Fruit fly (Drosophila melanogaster) whole organism, wandering third instar larva: ENCODE measurements around the gene CG42537.

Source experiments
- Abd-B ChIP-seq: fragments of >200 bp; optimal IDR thresholded peaks from 2 replicates; lab custom pipeline; 2017; ENCODE audit warnings: missing biosample characterization, missing genetic modification characterization
- CG32264 ChIP-seq: fragments of 200-800 bp; sonication (Bioruptor generic); optimal IDR thresholded peaks from 2 replicates; lab custom pipeline; 2016; ENCODE audit warnings: missing biosample characterization, missing genetic modification characterization
- CG9705 ChIP-seq: fragments of 200-800 bp; sonication (Bioruptor generic); optimal IDR thresholded peaks from 2 replicates; lab custom pipeline; 2018; ENCODE audit warnings: missing biosample characterization, mild to moderate bottlenecking, missing genetic modification characterization
- CrebA ChIP-seq: fragments of 200-800 bp; sonication (Bioruptor generic); optimal IDR thresholded peaks from 2 replicates; lab custom pipeline; 2016; ENCODE audit warnings: missing biosample characterization, mild to moderate bottlenecking, missing genetic modification characterization, borderline replicate concordance
- Dfd ChIP-seq: fragments of >200 bp; optimal IDR thresholded peaks from 2 replicates; lab custom pipeline; 2017; ENCODE audit warnings: missing biosample characterization, missing genetic modification characterization
- Dif ChIP-seq: fragments of 200-275, 200-300 bp; sonication (Bioruptor generic); optimal IDR thresholded peaks from 2 replicates; lab custom pipeline; 2018; ENCODE audit warnings: missing biosample characterization, missing genetic modification characterization; ENCODE audit not compliant: partially characterized antibody
- GATAd ChIP-seq: sonication (Bioruptor generic); optimal IDR thresholded peaks from 2 replicates; lab custom pipeline; 2016; ENCODE audit warnings: missing biosample characterization, missing genetic modification characterization
- HLH106 ChIP-seq: fragments of 200-800 bp; optimal IDR thresholded peaks from 3 replicates; lab custom pipeline; 2019; ENCODE audit warnings: missing biosample characterization, mild to moderate bottlenecking, missing genetic modification characterization, moderate library complexity
- Hnf4 ChIP-seq: fragments of 200-800 bp; sonication (Bioruptor generic); optimal IDR thresholded peaks from 2 replicates; lab custom pipeline; 2016; ENCODE audit warnings: missing biosample characterization, mild to moderate bottlenecking, missing genetic modification characterization
- Hr78 ChIP-seq: fragments of >200 bp; optimal IDR thresholded peaks from 2 replicates; lab custom pipeline; 2017; ENCODE audit warnings: missing biosample characterization, missing genetic modification characterization
- Hr83 ChIP-seq: fragments of 200-300 bp; sonication (Bioruptor generic); optimal IDR thresholded peaks from 2 replicates; lab custom pipeline; 2016; ENCODE audit warnings: missing biosample characterization, mild to moderate bottlenecking, missing genetic modification characterization, moderate library complexity; ENCODE audit not compliant: poor library complexity, severe bottlenecking
- Jra ChIP-seq: sonication (Bioruptor generic); optimal IDR thresholded peaks from 2 replicates; lab custom pipeline; 2016; ENCODE audit warnings: missing biosample characterization, missing genetic modification characterization
- Mio ChIP-seq: sonication (Bioruptor generic); optimal IDR thresholded peaks from 2 replicates; lab custom pipeline; 2016; ENCODE audit warnings: missing biosample characterization, missing genetic modification characterization
- Myc ChIP-seq: fragments of >200 bp; optimal IDR thresholded peaks from 2 replicates; lab custom pipeline; 2017
- N ChIP-seq: fragments of >200 bp; optimal IDR thresholded peaks from 2 replicates; lab custom pipeline; 2018; ENCODE audit warnings: missing biosample characterization, missing external identifiers, missing genetic modification characterization
- OdsH ChIP-seq: fragments of 200-800 bp; sonication (Bioruptor generic); optimal IDR thresholded peaks from 2 replicates; lab custom pipeline; 2016; ENCODE audit warnings: missing biosample characterization, mild to moderate bottlenecking, missing genetic modification characterization
- Rel ChIP-seq, 2 experiments: fragments of 200-800 bp; sonication (Bioruptor generic) in 1 of 2; optimal IDR thresholded peaks; 2 replicates in 1 of 2; 3 replicates in 1 of 2; lab custom pipeline; 2016 to 2019; ENCODE audit warnings: mild to moderate bottlenecking in 2 of 2, missing biosample characterization in 2 of 2, missing genetic modification characterization in 2 of 2, moderate library complexity in 1 of 2
- Sp1 ChIP-seq: fragments of 200-800 bp; sonication (Bioruptor generic); optimal IDR thresholded peaks from 3 replicates; lab custom pipeline; 2019; ENCODE audit warnings: missing biosample characterization, mild to moderate bottlenecking, missing genetic modification characterization, moderate library complexity
- Vsx2 ChIP-seq: fragments of 200-300, 225-300 bp; sonication (Bioruptor generic); optimal IDR thresholded peaks from 2 replicates; lab custom pipeline; 2018; ENCODE audit warnings: missing biosample characterization, missing genetic modification characterization; ENCODE audit not compliant: partially characterized antibody
- br ChIP-seq: fragments of 200-800 bp; sonication (Bioruptor generic); optimal IDR thresholded peaks from 2 replicates; lab custom pipeline; 2016; ENCODE audit warnings: missing biosample characterization, missing genetic modification characterization
- brk ChIP-seq: fragments of 200-800 bp; sonication (Bioruptor generic); optimal IDR thresholded peaks from 2 replicates; lab custom pipeline; 2016; ENCODE audit warnings: missing biosample characterization, mild to moderate bottlenecking, missing genetic modification characterization
- dl ChIP-seq, 2 experiments: fragments of 175-275, 200-275 bp in 1 of 2; fragments of 200-275 bp in 1 of 2; sonication (Bioruptor generic); optimal IDR thresholded peaks; lab custom pipeline; 2018; ENCODE audit warnings: mild to moderate bottlenecking in 2 of 2, missing biosample characterization in 2 of 2, missing genetic modification characterization in 2 of 2, moderate library complexity in 2 of 2; ENCODE audit not compliant: partially characterized antibody in 2 of 2, insufficient read depth in 1 of 2
- dmrt93B ChIP-seq: fragments of 200-800 bp; sonication (Bioruptor generic); optimal IDR thresholded peaks from 2 replicates; lab custom pipeline; 2018; ENCODE audit warnings: missing biosample characterization, mild to moderate bottlenecking, missing genetic modification characterization
- dsf ChIP-seq: sonication (Bioruptor generic); optimal IDR thresholded peaks from 2 replicates; lab custom pipeline; 2016; ENCODE audit warnings: missing biosample characterization, missing genetic modification characterization, borderline replicate concordance
- ey ChIP-seq: fragments of 200-800 bp; sonication (Bioruptor generic); optimal IDR thresholded peaks from 2 replicates; lab custom pipeline; 2016; ENCODE audit warnings: missing biosample characterization, missing genetic modification characterization
- foxo ChIP-seq, 2 experiments: fragments of 200-800 bp; sonication (Bioruptor generic); optimal IDR thresholded peaks; 2 replicates in 1 of 2; 3 replicates in 1 of 2; lab custom pipeline; 2016 to 2017; ENCODE audit warnings: missing biosample characterization in 2 of 2, missing genetic modification characterization in 2 of 2
- fru ChIP-seq: fragments of 200-800 bp; sonication (Bioruptor generic); optimal IDR thresholded peaks from 3 replicates; lab custom pipeline; 2016; ENCODE audit warnings: missing biosample characterization, mild to moderate bottlenecking, missing genetic modification characterization
- h ChIP-seq: fragments of 200-800 bp; sonication (Bioruptor generic); optimal IDR thresholded peaks from 3 replicates; lab custom pipeline; 2016; ENCODE audit warnings: missing biosample characterization, mild to moderate bottlenecking, missing genetic modification characterization
- jim ChIP-seq: fragments of 175-275, 200-325 bp; sonication (Bioruptor generic); optimal IDR thresholded peaks from 2 replicates; lab custom pipeline; 2016; ENCODE audit warnings: missing biosample characterization, mild to moderate bottlenecking, missing genetic modification characterization
- lola ChIP-seq: fragments of >200 bp; optimal IDR thresholded peaks from 2 replicates; lab custom pipeline; 2017; ENCODE audit warnings: missing biosample characterization, missing genetic modification characterization
- pan ChIP-seq: fragments of >200 bp; optimal IDR thresholded peaks from 2 replicates; lab custom pipeline; 2017
- psq ChIP-seq: fragments of 200-800 bp; sonication (Bioruptor generic); optimal IDR thresholded peaks from 3 replicates; lab custom pipeline; 2017; ENCODE audit warnings: missing biosample characterization, mild to moderate bottlenecking, missing genetic modification characterization, moderate library complexity
- rgr ChIP-seq: fragments of 200-800 bp; sonication (Bioruptor generic); optimal IDR thresholded peaks from 3 replicates; lab custom pipeline; 2016; ENCODE audit warnings: missing biosample characterization, mild to moderate bottlenecking, missing genetic modification characterization
- sage ChIP-seq: fragments of 200-800 bp; sonication (Bioruptor generic); optimal IDR thresholded peaks from 2 replicates; lab custom pipeline; 2016; ENCODE audit warnings: missing biosample characterization, mild to moderate bottlenecking, missing genetic modification characterization
- sv ChIP-seq: fragments of 200-800 bp; sonication (Bioruptor generic); optimal IDR thresholded peaks from 3 replicates; lab custom pipeline; 2016; ENCODE audit warnings: missing biosample characterization, missing genetic modification characterization
- tai ChIP-seq: sonication (Bioruptor generic); optimal IDR thresholded peaks from 2 replicates; lab custom pipeline; 2016; ENCODE audit warnings: missing biosample characterization, missing genetic modification characterization
- usp ChIP-seq: fragments of >200 bp; optimal IDR thresholded peaks from 2 replicates; lab custom pipeline; 2017; ENCODE audit warnings: missing biosample characterization, missing genetic modification characterization
- woc ChIP-seq: sonication (Bioruptor generic); optimal IDR thresholded peaks from 2 replicates; lab custom pipeline; 2016; ENCODE audit warnings: missing biosample characterization, mild to moderate bottlenecking, missing genetic modification characterization

The CG42537 gene

dm6 chr3R:6411454-6412204, 34.0 kb downstream of the CG42537 start:
- no peak for TF ChIP-seq Sp1 (GFP tag; lab: Kevin White, UChicago)
- no peak for TF ChIP-seq sage
- no peak for TF ChIP-seq woc
- TF ChIP-seq Dfd: no peak
- TF ChIP-seq Myc (lab: Kevin White, UChicago): no peak
- TF ChIP-seq pan: no peak
- no peak for TF ChIP-seq tai (GFP tag; lab: Kevin White, UChicago)
- no peak for TF ChIP-seq Jra
- TF ChIP-seq Dif: no peak
- TF ChIP-seq Mio (GFP tag; lab: Kevin White, UChicago): no peak
- no peak for TF ChIP-seq CG9705 (GFP tag; lab: Kevin White, UChicago)

DNA sequence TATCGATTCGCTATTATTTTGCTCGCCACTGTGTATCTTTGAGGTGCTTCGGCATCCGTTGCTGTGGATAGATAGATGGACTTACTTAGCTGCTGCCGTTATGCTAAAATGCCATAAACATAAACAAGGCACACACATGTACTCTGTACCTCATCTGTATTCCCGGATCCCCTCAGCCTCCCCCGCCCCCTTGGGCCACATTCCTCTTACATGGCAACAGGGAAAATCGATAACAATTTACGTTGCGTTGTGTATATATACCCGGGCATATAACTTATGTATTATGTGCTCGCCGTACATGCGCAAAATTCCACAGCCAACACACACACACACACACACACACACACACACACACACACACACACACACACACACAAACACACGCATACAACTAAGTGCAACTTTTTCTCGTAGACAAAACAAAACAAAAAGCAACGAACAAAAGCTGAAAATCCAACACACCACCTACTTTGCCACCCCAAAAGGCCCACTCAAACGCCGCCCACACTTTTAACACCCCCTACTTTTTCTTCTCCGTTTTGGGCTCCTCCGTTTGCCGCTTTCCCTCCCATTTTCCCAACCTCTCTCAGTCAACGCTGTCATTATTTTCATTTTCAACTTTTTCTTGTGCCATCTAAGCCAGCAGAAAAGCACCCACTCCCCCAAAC, 36.3 kb downstream of the CG42537 start:
- TF ChIP-seq Dfd (peak; percentile 81), pan (no peak), foxo (GFP tag; optimal IDR thresholded peaks at IDR 0.05; lab: Kevin White, UChicago) (no peak)

DNA sequence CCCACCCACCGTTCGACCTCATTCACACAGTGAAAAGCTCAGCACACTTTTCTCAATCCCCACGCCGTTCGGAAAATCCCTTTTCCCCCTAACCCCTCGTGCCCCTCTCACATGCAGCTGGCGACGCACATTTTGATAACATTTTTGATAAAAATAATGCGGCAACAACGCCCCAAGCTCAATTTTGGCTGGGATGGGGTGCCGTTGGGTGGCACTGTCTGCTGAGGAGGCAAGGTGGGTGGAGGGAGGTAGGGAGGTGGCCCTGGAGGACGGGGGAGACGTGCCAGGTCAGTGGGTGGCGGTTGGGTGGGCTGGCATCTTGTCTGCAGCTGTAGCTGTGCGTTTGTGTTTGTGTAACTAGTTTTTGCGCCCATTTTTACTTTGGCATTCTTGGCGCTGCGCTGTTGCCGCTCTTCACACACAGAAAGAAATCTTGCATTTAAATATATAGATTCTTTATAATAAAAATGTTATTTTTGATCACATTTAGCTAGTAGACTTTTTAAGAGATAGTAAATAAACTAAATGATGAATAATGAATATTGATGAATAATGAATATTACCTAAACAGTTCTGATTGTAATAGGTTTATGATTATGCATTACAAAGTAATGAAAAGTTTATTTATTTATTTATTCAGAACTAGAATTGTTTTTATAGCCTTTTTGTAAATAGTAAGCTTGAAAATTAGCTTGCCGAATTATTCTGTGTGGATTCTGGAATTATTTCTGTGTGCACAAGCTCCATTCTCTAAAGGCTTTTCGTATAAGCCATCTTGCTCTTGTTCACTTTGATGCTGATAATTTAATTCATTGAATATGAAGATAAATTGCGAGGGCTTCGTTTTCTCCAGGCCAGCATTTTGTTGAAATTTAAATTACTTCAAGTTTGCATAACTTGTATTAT, 37.1 kb downstream of the CG42537 start:
- no peak for TF ChIP-seq CG32264
- TF ChIP-seq Dfd: peak; percentile 51

dm6 chr3R:6416242-6416641, 38.6 kb downstream of the CG42537 start:
- TF ChIP-seq Dfd (no peak), CG32264 (peak; percentile 35), h (peak; percentile 42), Rel (GFP tag; optimal IDR thresholded peaks at IDR 0.05; lab: Kevin White, UChicago) (no peak), Rel (tag; optimal IDR thresholded peaks at IDR 0.05; lab: Kevin White, UChicago) (no peak), Myc (lab: Kevin White, UChicago) (no peak), fru (peak; percentile 23), HLH106 (tag; lab: Kevin White, UChicago) (peak; percentile 29), N (no peak), Mio (GFP tag; lab: Kevin White, UChicago) (no peak), lola (GFP tag; lab: Kevin White, UChicago) (no peak), ey (GFP tag; lab: Kevin White, UChicago) (peak; percentile 52), usp (GFP tag; lab: Kevin White, UChicago) (no peak), sv (GFP tag; lab: Kevin White, UChicago) (peak; percentile 62), pan (no peak), Hr78 (no peak), brk (GFP tag; lab: Kevin White, UChicago) (no peak), br (GFP tag; lab: Kevin White, UChicago) (peak; percentile 43), rgr (GFP tag; lab: Kevin White, UChicago) (peak; percentile 62), Dif (no peak), tai (GFP tag; lab: Kevin White, UChicago) (no peak), sage (no peak), dl (GFP tag; optimal IDR thresholded peaks at IDR 0.05; lab: Kevin White, UChicago; ENCODE audit: insufficient read depth in 1 of 2, partially characterized antibody in 2 of 2) (no peak), Sp1 (GFP tag; lab: Kevin White, UChicago) (peak; percentile 37), OdsH (GFP tag; lab: Kevin White, UChicago) (peak; percentile 44), psq (GFP tag; lab: Kevin White, UChicago) (peak; percentile 21), Abd-B (GFP tag; lab: Kevin White, UChicago) (no peak), Hnf4 (GFP tag; lab: Kevin White, UChicago) (peak; percentile 52), dsf (no peak), Jra (no peak), woc (no peak), CrebA (GFP tag; lab: Kevin White, UChicago) (no peak), GATAd (GFP tag; lab: Kevin White, UChicago) (no peak), Hr83 (peak; percentile 25), dmrt93B (GFP tag; lab: Kevin White, UChicago) (peak; percentile 4), CG9705 (GFP tag; lab: Kevin White, UChicago) (no peak), jim (no peak), foxo (GFP tag; optimal IDR thresholded peaks at IDR 0.05; lab: Kevin White, UChicago) (peak in 1 of 2 experiments; percentile 61), Vsx2 (no peak)
